Fruit fly (Drosophila melanogaster) whole organism, embryonic: ENCODE results near the gene CG43702.

Experiments used
- ATbp ChIP-seq: fragments of 200-800 bp; sonication (Bioruptor generic); optimal IDR thresholded peaks from 2 replicates; lab custom pipeline; 2017; ENCODE audit warnings: missing biosample characterization, mild to moderate bottlenecking, missing genetic modification characterization, missing genetic modification reagents
- Abd-B ChIP-seq: fragments of 200-800 bp; sonication (Bioruptor generic); optimal IDR thresholded peaks from 2 replicates; lab custom pipeline; 2018; ENCODE audit warnings: missing biosample characterization, mild to moderate bottlenecking, missing genetic modification characterization, moderate library complexity
- Atf6 ChIP-seq: fragments of 200-800 bp; sonication (Bioruptor generic); IDR thresholded peaks from 2 replicates; pipeline ENCODE4 v1.3.6; 2022; ENCODE audit warnings: missing biosample characterization, missing genetic modification characterization
- Bdp1 ChIP-seq: fragments of 200-800 bp; sonication (Bioruptor generic); optimal IDR thresholded peaks from 3 replicates; lab custom pipeline; 2016; ENCODE audit warnings: missing biosample characterization, missing genetic modification characterization
- BtbVII ChIP-seq: fragments of 200-800 bp; sonication (Bioruptor generic); optimal IDR thresholded peaks from 3 replicates; lab custom pipeline; 2017; ENCODE audit warnings: missing biosample characterization, mild to moderate bottlenecking, missing genetic modification characterization
- CG10959 ChIP-seq: fragments of 200-800 bp; sonication (Bioruptor generic); IDR thresholded peaks from 2 replicates; pipeline ENCODE4 v1.3.6; 2022; ENCODE audit warnings: missing biosample characterization, missing genetic modification characterization
- CG11085 ChIP-seq: fragments of 200-800 bp; sonication (Bioruptor generic); IDR thresholded peaks from 2 replicates; pipeline ENCODE4 v1.3.6; 2022; ENCODE audit warnings: missing biosample characterization, missing genetic modification characterization
- CG12219 ChIP-seq: fragments of 200-800 bp; sonication (Bioruptor generic); optimal IDR thresholded peaks from 3 replicates; lab custom pipeline; 2018; ENCODE audit warnings: missing biosample characterization, mild to moderate bottlenecking, missing genetic modification characterization
- CG12391 ChIP-seq: fragments of 200-800 bp; sonication (Bioruptor generic); optimal IDR thresholded peaks from 3 replicates; lab custom pipeline; 2018; ENCODE audit warnings: missing biosample characterization, mild to moderate bottlenecking, missing genetic modification characterization, moderate library complexity
- CG14014 ChIP-seq: fragments of 200-800 bp; sonication (Bioruptor generic); IDR thresholded peaks from 2 replicates; pipeline ENCODE4 v1.3.6; 2022; ENCODE audit warnings: missing biosample characterization, missing genetic modification characterization
- CG14710 ChIP-seq: fragments of 200-800 bp; sonication (Bioruptor generic); optimal IDR thresholded peaks from 3 replicates; lab custom pipeline; 2019; ENCODE audit warnings: missing biosample characterization, mild to moderate bottlenecking, missing genetic modification characterization, moderate library complexity
- CG15269 ChIP-seq: fragments of 200-800 bp; sonication (Bioruptor generic); optimal IDR thresholded peaks from 2 replicates; lab custom pipeline; 2018; ENCODE audit warnings: missing biosample characterization, mild to moderate bottlenecking, missing genetic modification characterization, moderate library complexity
- CG16813 ChIP-seq: fragments of 200-800 bp; sonication (Bioruptor generic); IDR thresholded peaks from 3 replicates; pipeline ENCODE4 v1.3.6; 2022; ENCODE audit warnings: missing biosample characterization, missing genetic modification characterization; ENCODE audit not compliant: partially characterized antibody
- CG17912 ChIP-seq: fragments of 200-800 bp; sonication (Bioruptor generic); optimal IDR thresholded peaks from 2 replicates; lab custom pipeline; 2018; ENCODE audit warnings: missing biosample characterization, mild to moderate bottlenecking, missing genetic modification characterization
- CG2875 ChIP-seq: fragments of 200-800 bp; sonication (Bioruptor generic); optimal IDR thresholded peaks from 2 replicates; lab custom pipeline; 2017; ENCODE audit warnings: missing biosample characterization, mild to moderate bottlenecking, missing genetic modification characterization, missing genetic modification reagents
- CG32532 ChIP-seq: fragments of 200-800 bp; sonication (Bioruptor generic); IDR thresholded peaks from 2 replicates; pipeline ENCODE4 v1.3.6; 2022; ENCODE audit warnings: missing biosample characterization, missing genetic modification characterization
- CG6654 ChIP-seq: fragments of 200-800 bp; sonication (Bioruptor generic); optimal IDR thresholded peaks from 2 replicates; lab custom pipeline; 2017; ENCODE audit warnings: missing biosample characterization, mild to moderate bottlenecking, missing genetic modification characterization
- CG6854 ChIP-seq: fragments of 200-800 bp; sonication (Bioruptor generic); optimal IDR thresholded peaks from 3 replicates; lab custom pipeline; 2017; ENCODE audit warnings: missing biosample characterization, mild to moderate bottlenecking, missing genetic modification characterization
- CG7786 ChIP-seq: fragments of 200-800 bp; sonication (Bioruptor generic); optimal IDR thresholded peaks from 2 replicates; lab custom pipeline; 2016; ENCODE audit warnings: missing biosample characterization, missing genetic modification characterization
- Fer1 ChIP-seq: fragments of 200-800 bp; sonication (Bioruptor generic); optimal IDR thresholded peaks from 2 replicates; lab custom pipeline; 2017; ENCODE audit warnings: missing biosample characterization, mild to moderate bottlenecking, missing genetic modification characterization
- HmgD ChIP-seq: fragments of 200-800 bp; sonication (Bioruptor generic); optimal IDR thresholded peaks from 3 replicates; lab custom pipeline; 2016; ENCODE audit warnings: missing biosample characterization, missing genetic modification characterization
- Lim3 ChIP-seq: fragments of 200-800 bp; sonication (Bioruptor generic); IDR thresholded peaks from 2 replicates; pipeline ENCODE4 v1.3.6; 2022; ENCODE audit warnings: missing biosample characterization, missing genetic modification characterization
- Meics ChIP-seq: fragments of 200-800 bp; sonication (Bioruptor generic); optimal IDR thresholded peaks from 2 replicates; lab custom pipeline; 2017; ENCODE audit warnings: missing biosample characterization, mild to moderate bottlenecking, missing genetic modification characterization
- PHDP ChIP-seq: fragments of 200-800 bp; sonication (Bioruptor generic); optimal IDR thresholded peaks from 3 replicates; lab custom pipeline; 2018; ENCODE audit warnings: missing biosample characterization, mild to moderate bottlenecking, missing genetic modification characterization, moderate library complexity
- Ptx1 ChIP-seq: fragments of 200-800 bp; sonication (Bioruptor generic); IDR thresholded peaks from 2 replicates; pipeline ENCODE4 v1.3.6; 2022; ENCODE audit warnings: missing biosample characterization, missing genetic modification characterization
- al ChIP-seq: fragments of 200-800 bp; sonication (Bioruptor generic); IDR thresholded peaks from 2 replicates; pipeline ENCODE4 v1.3.6; 2022; ENCODE audit warnings: missing biosample characterization, missing genetic modification characterization
- ato ChIP-seq: fragments of 200-800 bp; sonication (Bioruptor generic); IDR thresholded peaks from 2 replicates; pipeline ENCODE4 v1.3.6; 2022; ENCODE audit warnings: missing biosample characterization, missing genetic modification characterization; ENCODE audit not compliant: partially characterized antibody
- bab2 ChIP-seq: fragments of 200-800 bp; sonication (Bioruptor generic); optimal IDR thresholded peaks from 2 replicates; lab custom pipeline; 2016; ENCODE audit warnings: missing biosample characterization, missing genetic modification characterization
- bcd ChIP-seq: fragments of 200-800 bp; sonication (Bioruptor generic); optimal IDR thresholded peaks from 2 replicates; lab custom pipeline; 2017; ENCODE audit warnings: missing biosample characterization, mild to moderate bottlenecking, missing genetic modification characterization
- cg ChIP-seq: fragments of 200-800 bp; sonication (Bioruptor generic); optimal IDR thresholded peaks from 3 replicates; lab custom pipeline; 2019; ENCODE audit warnings: missing biosample characterization, mild to moderate bottlenecking, missing genetic modification characterization, moderate library complexity
- crp ChIP-seq, 2 experiments: fragments of 200-800 bp; sonication (Bioruptor generic); optimal IDR thresholded peaks; 2 replicates in 1 of 2; 3 replicates in 1 of 2; lab custom pipeline; 2017; ENCODE audit warnings: missing biosample characterization in 2 of 2, missing genetic modification characterization in 2 of 2, mild to moderate bottlenecking in 1 of 2, moderate library complexity in 1 of 2
- cwo ChIP-seq: fragments of 200-800 bp; sonication (Bioruptor generic); optimal IDR thresholded peaks from 3 replicates; lab custom pipeline; 2017; ENCODE audit warnings: missing biosample characterization, missing genetic modification characterization, mild to moderate bottlenecking, moderate library complexity, missing genetic modification reagents
- dpn ChIP-seq, 2 experiments: fragments of 200-800 bp; sonication (Bioruptor generic); optimal IDR thresholded peaks; 3 replicates each; lab custom pipeline; 2016; ENCODE audit warnings: missing biosample characterization in 2 of 2, missing genetic modification characterization in 2 of 2
- eve ChIP-seq, 2 experiments: fragments of >200 bp; optimal IDR thresholded peaks; 2 replicates each; lab custom pipeline; 2017; ENCODE audit warnings: missing biosample characterization in 2 of 2, missing genetic modification characterization in 2 of 2
- exex ChIP-seq: fragments of 200-800 bp; sonication (Bioruptor generic); optimal IDR thresholded peaks from 4 replicates; lab custom pipeline; 2018; ENCODE audit warnings: missing biosample characterization, mild to moderate bottlenecking, missing genetic modification characterization, moderate library complexity
- fd102C ChIP-seq: fragments of 200-800 bp; sonication (Bioruptor generic); optimal IDR thresholded peaks from 2 replicates; lab custom pipeline; 2018; ENCODE audit warnings: missing biosample characterization, mild to moderate bottlenecking, missing genetic modification characterization, moderate library complexity
- fru ChIP-seq: fragments of >200 bp; optimal IDR thresholded peaks from 2 replicates; lab custom pipeline; 2017
- grau ChIP-seq: fragments of 200-800 bp; optimal IDR thresholded peaks from 3 replicates; lab custom pipeline; 2019; ENCODE audit warnings: missing biosample characterization, mild to moderate bottlenecking, missing genetic modification characterization, moderate library complexity
- ham ChIP-seq: fragments of 200-800 bp; sonication (Bioruptor generic); IDR thresholded peaks from 2 replicates; pipeline ENCODE4 v1.3.6; 2022; ENCODE audit warnings: missing biosample characterization, missing genetic modification characterization
- ind ChIP-seq: fragments of 200-800 bp; sonication (Bioruptor generic); optimal IDR thresholded peaks from 3 replicates; lab custom pipeline; 2016; ENCODE audit warnings: missing biosample characterization, missing genetic modification characterization
- lbe ChIP-seq: fragments of 200-800 bp; sonication (Bioruptor generic); optimal IDR thresholded peaks from 2 replicates; lab custom pipeline; 2016; ENCODE audit warnings: missing biosample characterization, mild to moderate bottlenecking, missing genetic modification characterization
- lov ChIP-seq, 2 experiments: fragments of 200-800 bp in 1 of 2; fragments of >200 bp in 1 of 2; sonication (Bioruptor generic) in 1 of 2; IDR thresholded peaks in 1 of 2; optimal IDR thresholded peaks in 1 of 2; 2 replicates in 1 of 2; 3 replicates in 1 of 2; pipeline versions ENCODE4 v1.3.6 to Lab custom; 2017 to 2022; ENCODE audit warnings: missing biosample characterization in 1 of 2, missing genetic modification characterization in 1 of 2
- nerfin-1 ChIP-seq: fragments of 200-800 bp; sonication (Bioruptor generic); optimal IDR thresholded peaks from 3 replicates; lab custom pipeline; 2019; ENCODE audit warnings: missing biosample characterization, mild to moderate bottlenecking, missing genetic modification characterization, moderate library complexity
- salm ChIP-seq: fragments of 200-800 bp; sonication (Bioruptor generic); optimal IDR thresholded peaks from 2 replicates; lab custom pipeline; 2018; ENCODE audit warnings: missing biosample characterization, mild to moderate bottlenecking, missing genetic modification characterization
- tin ChIP-seq: fragments of 200-800 bp; sonication (Bioruptor generic); optimal IDR thresholded peaks from 3 replicates; lab custom pipeline; 2016; ENCODE audit warnings: missing biosample characterization, missing genetic modification characterization
- twi ChIP-seq: fragments of 200-800 bp; optimal IDR thresholded peaks from 2 replicates; lab custom pipeline; 2019; ENCODE audit warnings: missing biosample characterization, mild to moderate bottlenecking, missing genetic modification characterization, moderate library complexity
- unc-4 ChIP-seq: fragments of 200-800 bp; sonication (Bioruptor generic); IDR thresholded peaks from 2 replicates; pipeline ENCODE4 v1.3.6; 2022; ENCODE audit warnings: missing biosample characterization, missing genetic modification characterization; ENCODE audit not compliant: partially characterized antibody
- usp ChIP-seq: fragments of >200 bp; optimal IDR thresholded peaks from 2 replicates; lab custom pipeline; 2017; ENCODE audit warnings: missing biosample characterization, missing genetic modification characterization
- wdn ChIP-seq: fragments of 200-800 bp; sonication (Bioruptor generic); IDR thresholded peaks from 2 replicates; pipeline ENCODE4 v1.3.6; 2022; ENCODE audit warnings: missing biosample characterization, missing genetic modification characterization
- zfh2 ChIP-seq: fragments of 200-800 bp; sonication (Bioruptor generic); optimal IDR thresholded peaks from 2 replicates; lab custom pipeline; 2016; ENCODE audit warnings: missing biosample characterization, missing genetic modification characterization

CG43702 gene

DNA sequence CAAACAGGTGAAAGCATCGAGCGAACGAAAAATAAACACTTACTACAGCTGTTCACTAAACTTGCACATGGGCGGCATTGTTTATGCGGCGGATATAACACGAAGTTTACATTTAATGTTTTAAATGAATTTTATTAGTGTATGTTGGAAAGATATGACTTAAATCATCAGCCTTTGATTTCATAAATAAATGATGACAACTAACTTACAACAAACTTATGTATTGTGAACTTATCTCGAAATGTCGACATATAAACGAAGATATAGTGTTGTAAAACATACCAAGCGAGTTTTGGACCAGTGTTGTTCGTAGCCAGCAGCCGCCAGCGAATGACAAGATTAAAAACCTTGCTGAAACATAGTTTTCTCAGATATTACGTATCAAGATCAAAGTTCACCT is 5.9 kb downstream of the CG43702 start, which contains the start of the genes CG11309 and CG7632 (continued):
- TF ChIP-seq Lim3 (GFP tag; lab: Robert Waterston, UW) (peak; percentile 66), bcd (GFP tag; lab: Kevin White, UChicago) (peak; percentile 99), cwo (GFP tag; lab: Kevin White, UChicago) (peak; percentile 98), unc-4 (peak; percentile 49; the same call in 1 of the 2 replicates), ATbp (GFP tag; lab: Kevin White, UChicago) (peak; percentile 99), salm (tag; lab: Kevin White, UChicago) (peak; percentile 100), CG32532 (GFP tag; lab: Robert Waterston, UW) (peak; percentile 98), al (GFP tag; lab: Robert Waterston, UW) (peak; percentile 93), CG14014 (GFP tag; lab: Robert Waterston, UW) (peak; percentile 98), crp (GFP tag; optimal IDR thresholded peaks at IDR 0.05; lab: Kevin White, UChicago) (peak; percentile 58 to 88), eve (GFP tag; optimal IDR thresholded peaks at IDR 0.05; lab: Kevin White, UChicago) (peak; percentile 65 to 100), lbe (GFP tag; lab: Kevin White, UChicago) (peak; percentile 99), Fer1 (GFP tag; lab: Kevin White, UChicago) (peak; percentile 100), CG6854 (GFP tag; lab: Kevin White, UChicago) (peak; percentile 100), HmgD (peak; percentile 97), Atf6 (GFP tag; lab: Robert Waterston, UW) (peak; percentile 99), CG2875 (peak; percentile 99), PHDP (peak; percentile 100), cg (peak; percentile 29), CG12391 (tag; lab: Kevin White, UChicago) (peak; percentile 100), Ptx1 (GFP tag; lab: Robert Waterston, UW) (peak; percentile 96), fd102C (GFP tag; lab: Kevin White, UChicago) (peak; percentile 98), dpn (GFP tag; optimal IDR thresholded peaks at IDR 0.05; lab: Kevin White, UChicago) (peak; percentile 98 to 99), CG12219 (GFP tag; lab: Kevin White, UChicago) (peak; percentile 100), CG6654 (peak; percentile 94), ind (GFP tag; lab: Kevin White, UChicago) (peak; percentile 98), lov (optimal IDR thresholded peaks at IDR 0.05; lab: Kevin White, UChicago) (no peak), lov (GFP tag; IDR thresholded peaks at IDR 0.05; lab: Robert Waterston, UW) (peak; percentile 99), CG15269 (tag; lab: Kevin White, UChicago) (peak; percentile 99), Bdp1 (GFP tag; lab: Kevin White, UChicago) (peak; percentile 94), CG14710 (tag; lab: Kevin White, UChicago) (peak; percentile 99), CG10959 (peak; percentile 97), bab2 (peak; percentile 98), Abd-B (GFP tag; lab: Kevin White, UChicago) (peak; percentile 96), CG17912 (peak; percentile 99), CG11085 (GFP tag; lab: Robert Waterston, UW) (peak; percentile 89), tin (GFP tag; lab: Kevin White, UChicago) (peak; percentile 99), twi (tag; lab: Kevin White, UChicago) (peak; percentile 99), fru (lab: Kevin White, UChicago) (no peak), ato (GFP tag; lab: Robert Waterston, UW) (no peak), grau (tag; lab: Kevin White, UChicago) (peak; percentile 99), wdn (GFP tag; lab: Robert Waterston, UW) (peak; percentile 97), CG16813 (GFP tag; lab: Robert Waterston, UW) (peak; percentile 10; the same call in 1 of the 3 replicates), Meics (GFP tag; lab: Kevin White, UChicago) (peak; percentile 99), CG7786 (peak; percentile 98), ham (GFP tag; lab: Robert Waterston, UW) (peak; percentile 86), usp (no peak), BtbVII (GFP tag; lab: Kevin White, UChicago) (peak; percentile 100), exex (tag; lab: Kevin White, UChicago) (peak; percentile 98), nerfin-1 (peak; percentile 100), zfh2 (peak; percentile 97)
